Fruit fly (Drosophila melanogaster): ENCODE data around the gene CG10970.

CG10970 gene

dm6 chrX:9068822-9069221, 2.4 kb downstream of the CG10970 start (continued):
- peak; percentile 56; the same call in 1 of the 3 replicates for TF ChIP-seq CG8119 (GFP tag; IDR thresholded peaks at IDR 0.05)
- no peak for TF ChIP-seq Blimp-1 (GFP tag; optimal IDR thresholded peaks at IDR 0.05)
- TF ChIP-seq CG1621 (tag; optimal IDR thresholded peaks at IDR 0.05) = peak; percentile 82
- peak; percentile 26 for TF ChIP-seq esn (GFP tag; optimal IDR thresholded peaks at IDR 0.05)
- TF ChIP-seq CG6808 (GFP tag; optimal IDR thresholded peaks at IDR 0.05) = peak; percentile 65
- TF ChIP-seq topi (GFP tag; optimal IDR thresholded peaks at IDR 0.05) = peak; percentile 19
- TF ChIP-seq lz (GFP tag; optimal IDR thresholded peaks at IDR 0.05) = peak; percentile 5
- TF ChIP-seq dac (GFP tag; optimal IDR thresholded peaks at IDR 0.05) = peak; percentile 32
- peak; percentile 41 for TF ChIP-seq CG16779 (tag; optimal IDR thresholded peaks at IDR 0.05)
- no peak for TF ChIP-seq cyc (GFP tag; optimal IDR thresholded peaks at IDR 0.05)
- TF ChIP-seq CG34406 (GFP tag; optimal IDR thresholded peaks at IDR 0.05) = peak; percentile 4
- no peak for TF ChIP-seq Eip93F (GFP tag; optimal IDR thresholded peaks at IDR 0.05)
- TF ChIP-seq CG6276 (GFP tag; optimal IDR thresholded peaks at IDR 0.05) = peak; percentile 54
- no peak for TF ChIP-seq Hr39 (GFP tag; optimal IDR thresholded peaks at IDR 0.05)
- peak; percentile 68 for TF ChIP-seq fd59A (GFP tag; optimal IDR thresholded peaks at IDR 0.05)
- TF ChIP-seq CG6854 (GFP tag; optimal IDR thresholded peaks at IDR 0.05) = no peak
- TF ChIP-seq CG6792 (GFP tag; optimal IDR thresholded peaks at IDR 0.05) = peak; percentile 46
- peak; percentile 74 for TF ChIP-seq CG32006 (GFP tag; optimal IDR thresholded peaks at IDR 0.05)
- TF ChIP-seq CG9139 (GFP tag; optimal IDR thresholded peaks at IDR 0.05) = peak; percentile 61
- peak; percentile 91 for TF ChIP-seq CG6163 (GFP tag; IDR thresholded peaks at IDR 0.05)
- TF ChIP-seq Sox102F (GFP tag; optimal IDR thresholded peaks at IDR 0.05) = no peak
- TF ChIP-seq spab (GFP tag; optimal IDR thresholded peaks at IDR 0.05) = peak; percentile 63
- peak; percentile 21 for TF ChIP-seq Lpt (GFP tag; optimal IDR thresholded peaks at IDR 0.05)

dm6 chrX:9067754-9068477, 3.3 kb downstream of the CG10970 start, which contains the start of gene CG15365:
Gene CG15365 (minus strand): TSS chrX:9067983.
- no peak for TF ChIP-seq CG34406 (GFP tag; optimal IDR thresholded peaks at IDR 0.05)
- no peak for TF ChIP-seq CG1621 (tag; optimal IDR thresholded peaks at IDR 0.05)
- no peak for TF ChIP-seq Eip75B (GFP tag; optimal IDR thresholded peaks at IDR 0.05)
- TF ChIP-seq CG6808 (GFP tag; optimal IDR thresholded peaks at IDR 0.05) = no peak
- TF ChIP-seq Ets21C (GFP tag; optimal IDR thresholded peaks at IDR 0.05) = peak; percentile 7
- TF ChIP-seq Hr39 (GFP tag; optimal IDR thresholded peaks at IDR 0.05) = peak; percentile 23
- TF ChIP-seq svp (GFP tag) = peak; percentile 80
- TF ChIP-seq Smox (GFP tag; optimal IDR thresholded peaks at IDR 0.05) = peak; percentile 66
- TF ChIP-seq pdm3 (GFP tag; optimal IDR thresholded peaks at IDR 0.05) = peak; percentile 51
- peak; percentile 40 for TF ChIP-seq achi (GFP tag; optimal IDR thresholded peaks at IDR 0.05)
- peak; percentile 9 to 16 for TF ChIP-seq salr (GFP tag; optimal IDR thresholded peaks at IDR 0.05)
- peak; percentile 20 for TF ChIP-seq CG10631 (GFP tag; optimal IDR thresholded peaks at IDR 0.05)
- peak; percentile 2 for TF ChIP-seq CG4318 (GFP tag; optimal IDR thresholded peaks at IDR 0.05)
- peak; percentile 32 for TF ChIP-seq dac (GFP tag; optimal IDR thresholded peaks at IDR 0.05)
- TF ChIP-seq CG6854 (GFP tag; optimal IDR thresholded peaks at IDR 0.05) = no peak
- TF ChIP-seq Ets96B (tag; optimal IDR thresholded peaks at IDR 0.05) = no peak
- peak; percentile 39; the same call in 1 of the 2 replicates for TF ChIP-seq CG15336 (GFP tag; IDR thresholded peaks at IDR 0.05)
- TF ChIP-seq Blimp-1 (GFP tag; optimal IDR thresholded peaks at IDR 0.05) = no peak
- peak; percentile 5 for TF ChIP-seq fd59A (GFP tag; optimal IDR thresholded peaks at IDR 0.05)
- TF ChIP-seq CG8319 (GFP tag; optimal IDR thresholded peaks at IDR 0.05) = no peak
- peak; percentile 66 for TF ChIP-seq esn (GFP tag; optimal IDR thresholded peaks at IDR 0.05)
- TF ChIP-seq net (GFP tag; optimal IDR thresholded peaks at IDR 0.05) = no peak
- peak; percentile 38 for TF ChIP-seq acj6 (GFP tag; optimal IDR thresholded peaks at IDR 0.05)
- TF ChIP-seq CG7368 (GFP tag; optimal IDR thresholded peaks at IDR 0.05) = no peak
- TF ChIP-seq spab (GFP tag; optimal IDR thresholded peaks at IDR 0.05) = no peak
- TF ChIP-seq ss (GFP tag; optimal IDR thresholded peaks at IDR 0.05) = no peak
- TF ChIP-seq CG8632 (GFP tag; optimal IDR thresholded peaks at IDR 0.05) = no peak
- no peak for TF ChIP-seq Lpt (GFP tag; optimal IDR thresholded peaks at IDR 0.05)
- TF ChIP-seq Hr38 (GFP tag; optimal IDR thresholded peaks at IDR 0.05) = no peak
- peak; percentile 42 for TF ChIP-seq OdsH (GFP tag; optimal IDR thresholded peaks at IDR 0.05)
- no peak for TF ChIP-seq Eip93F (GFP tag; optimal IDR thresholded peaks at IDR 0.05)
- peak; percentile 52 for TF ChIP-seq Sox102F (GFP tag; optimal IDR thresholded peaks at IDR 0.05)
- TF ChIP-seq vri (GFP tag; optimal IDR thresholded peaks at IDR 0.05) = no peak
- TF ChIP-seq CG32006 (GFP tag; optimal IDR thresholded peaks at IDR 0.05) = peak; percentile 47
- peak; percentile 43; the same call in 2 of the 3 replicates for TF ChIP-seq eg (GFP tag; IDR thresholded peaks at IDR 0.05)
- TF ChIP-seq Sox14 (GFP tag; optimal IDR thresholded peaks at IDR 0.05) = no peak
- TF ChIP-seq Gug (GFP tag; IDR thresholded peaks at IDR 0.05) = no peak; the same call in 1 of the 2 replicates
- TF ChIP-seq CG3032 (tag; optimal IDR thresholded peaks at IDR 0.05) = peak; percentile 29
